Fruit fly (Drosophila melanogaster) whole organism, prepupa: ENCODE results near the gene CG9451.
"Not testable (repeated sequence)": the region's sequence is repeated elsewhere in the genome, so short reads cannot be mapped to it uniquely, and the experiment has no call there.

Experiments used
- Blimp-1 ChIP-seq: fragments of 200-800 bp; sonication (Bioruptor generic); optimal IDR thresholded peaks from 3 replicates; lab custom pipeline; 2017; ENCODE audit warnings: missing biosample characterization, missing genetic modification characterization, mild to moderate bottlenecking, moderate library complexity, missing genetic modification reagents
- CG10669 ChIP-seq: fragments of 200-800 bp; sonication (Bioruptor generic); optimal IDR thresholded peaks from 3 replicates; lab custom pipeline; 2018; ENCODE audit warnings: missing biosample characterization, mild to moderate bottlenecking, missing genetic modification characterization, moderate library complexity
- CG11294 ChIP-seq: fragments of 200-800 bp; sonication (Bioruptor generic); IDR thresholded peaks from 2 replicates; pipeline ENCODE4 v1.3.6; 2022; ENCODE audit warnings: missing biosample characterization, missing genetic modification characterization
- CG11762 ChIP-seq: fragments of 200-800 bp; sonication (Bioruptor generic); optimal IDR thresholded peaks from 3 replicates; lab custom pipeline; 2016; ENCODE audit warnings: missing biosample characterization, missing genetic modification characterization; ENCODE audit not compliant: insufficient read depth
- CG11902 ChIP-seq: fragments of 200-800 bp; sonication (Bioruptor generic); optimal IDR thresholded peaks from 3 replicates; lab custom pipeline; 2016; ENCODE audit warnings: missing biosample characterization, missing genetic modification characterization
- CG15336 ChIP-seq: fragments of 200-800 bp; sonication (Bioruptor generic); IDR thresholded peaks from 2 replicates; pipeline ENCODE4 v1.3.6; 2022; ENCODE audit warnings: missing biosample characterization, missing genetic modification characterization
- CG1621 ChIP-seq: fragments of 200-800 bp; sonication (Bioruptor generic); optimal IDR thresholded peaks from 3 replicates; lab custom pipeline; 2018; ENCODE audit warnings: missing biosample characterization, mild to moderate bottlenecking, missing genetic modification characterization
- CG16779 ChIP-seq: fragments of 200-800 bp; sonication (Bioruptor generic); optimal IDR thresholded peaks from 3 replicates; lab custom pipeline; 2017; ENCODE audit warnings: missing biosample characterization, mild to moderate bottlenecking, missing genetic modification characterization
- CG32006 ChIP-seq: fragments of 200-800 bp; sonication (Bioruptor generic); optimal IDR thresholded peaks from 3 replicates; lab custom pipeline; 2017; ENCODE audit warnings: missing biosample characterization, mild to moderate bottlenecking, missing genetic modification characterization
- CG34406 ChIP-seq: fragments of 200-800 bp; sonication (Bioruptor generic); optimal IDR thresholded peaks from 3 replicates; lab custom pipeline; 2016; ENCODE audit warnings: missing biosample characterization, missing genetic modification characterization
- CG3919 ChIP-seq: fragments of 200-800 bp; sonication (Bioruptor generic); optimal IDR thresholded peaks from 3 replicates; lab custom pipeline; 2016; ENCODE audit warnings: missing biosample characterization, missing genetic modification characterization
- CG6163 ChIP-seq: fragments of 200-800 bp; sonication (Bioruptor generic); IDR thresholded peaks from 3 replicates; pipeline ENCODE4 v1.3.6; 2022; ENCODE audit warnings: missing biosample characterization, missing genetic modification characterization
- CG6792 ChIP-seq: fragments of 200-800 bp; sonication (Bioruptor generic); optimal IDR thresholded peaks from 3 replicates; lab custom pipeline; 2016; ENCODE audit warnings: missing biosample characterization, missing genetic modification characterization
- CG6808 ChIP-seq: fragments of 200-800 bp; sonication (Bioruptor generic); optimal IDR thresholded peaks from 3 replicates; lab custom pipeline; 2017; ENCODE audit warnings: missing biosample characterization, missing genetic modification characterization, mild to moderate bottlenecking, moderate library complexity, missing genetic modification reagents
- CG7368 ChIP-seq: fragments of 200-800 bp; sonication (Bioruptor generic); optimal IDR thresholded peaks from 3 replicates; lab custom pipeline; 2016; ENCODE audit warnings: missing biosample characterization, missing genetic modification characterization
- CG8119 ChIP-seq: fragments of 200-800 bp; sonication (Bioruptor generic); IDR thresholded peaks from 3 replicates; pipeline ENCODE4 v1.3.6; 2022; ENCODE audit warnings: missing biosample characterization, missing genetic modification characterization
- CG8632 ChIP-seq: fragments of 200-800 bp; sonication (Bioruptor generic); optimal IDR thresholded peaks from 3 replicates; lab custom pipeline; 2016; ENCODE audit warnings: missing biosample characterization, missing genetic modification characterization
- CG9139 ChIP-seq: fragments of 200-800 bp; sonication (Bioruptor generic); optimal IDR thresholded peaks from 3 replicates; lab custom pipeline; 2017; ENCODE audit warnings: missing biosample characterization, mild to moderate bottlenecking, missing genetic modification characterization
- Eip78C ChIP-seq: fragments of 200-800 bp; sonication (Bioruptor generic); peaks from one replicate; lab custom pipeline; 2016; ENCODE audit warnings: missing biosample characterization, missing genetic modification characterization
- Hr39 ChIP-seq: fragments of 200-800 bp; sonication (Bioruptor generic); optimal IDR thresholded peaks from 2 replicates; lab custom pipeline; 2016; ENCODE audit warnings: missing biosample characterization, missing genetic modification characterization
- Met ChIP-seq: fragments of 200-800 bp; sonication (Bioruptor generic); optimal IDR thresholded peaks from 3 replicates; lab custom pipeline; 2016; ENCODE audit warnings: missing biosample characterization, missing genetic modification characterization
- OdsH ChIP-seq: fragments of 200-800 bp; sonication (Bioruptor generic); optimal IDR thresholded peaks from 3 replicates; lab custom pipeline; 2016; ENCODE audit warnings: missing biosample characterization, missing genetic modification characterization
- Sox102F ChIP-seq: fragments of 200-800 bp; sonication (Bioruptor generic); optimal IDR thresholded peaks from 2 replicates; lab custom pipeline; 2016; ENCODE audit warnings: missing biosample characterization, mild to moderate bottlenecking, missing genetic modification characterization
- acj6 ChIP-seq: fragments of 200-800 bp; sonication (Bioruptor generic); optimal IDR thresholded peaks from 3 replicates; lab custom pipeline; 2016; ENCODE audit warnings: missing biosample characterization, missing genetic modification characterization
- cyc ChIP-seq: fragments of 200-800 bp; sonication (Bioruptor generic); optimal IDR thresholded peaks from 3 replicates; lab custom pipeline; 2016; ENCODE audit warnings: missing biosample characterization, missing genetic modification characterization
- dac ChIP-seq: fragments of 200-800 bp; sonication (Bioruptor generic); optimal IDR thresholded peaks from 2 replicates; lab custom pipeline; 2017; ENCODE audit warnings: missing biosample characterization, mild to moderate bottlenecking, missing genetic modification characterization
- eg ChIP-seq: fragments of 200-800 bp; sonication (Bioruptor generic); IDR thresholded peaks from 3 replicates; pipeline ENCODE4 v1.3.6; 2022; ENCODE audit warnings: missing biosample characterization, missing genetic modification characterization
- esn ChIP-seq: fragments of 200-800 bp; sonication (Bioruptor generic); optimal IDR thresholded peaks from 2 replicates; lab custom pipeline; 2016; ENCODE audit warnings: missing biosample characterization, mild to moderate bottlenecking, missing genetic modification characterization, moderate library complexity
- fd59A ChIP-seq: fragments of 200-800 bp; sonication (Bioruptor generic); optimal IDR thresholded peaks from 2 replicates; lab custom pipeline; 2017; ENCODE audit warnings: missing biosample characterization, mild to moderate bottlenecking, missing genetic modification characterization, missing genetic modification reagents
- fkh ChIP-seq: fragments of 200-800 bp; sonication (Bioruptor generic); optimal IDR thresholded peaks from 3 replicates; lab custom pipeline; 2017; ENCODE audit warnings: missing biosample characterization, mild to moderate bottlenecking, missing genetic modification characterization, moderate library complexity
- net ChIP-seq: fragments of 200-800 bp; sonication (Bioruptor generic); optimal IDR thresholded peaks from 3 replicates; lab custom pipeline; 2016; ENCODE audit warnings: missing biosample characterization, missing genetic modification characterization
- pdm3 ChIP-seq: fragments of 200-800 bp; sonication (Bioruptor generic); optimal IDR thresholded peaks from 3 replicates; lab custom pipeline; 2016; ENCODE audit warnings: missing biosample characterization, missing genetic modification characterization
- salr ChIP-seq, 2 experiments: fragments of 200-800 bp; sonication (Bioruptor generic); optimal IDR thresholded peaks; 3 replicates each; lab custom pipeline; 2016 to 2018; ENCODE audit warnings: missing biosample characterization in 2 of 2, missing genetic modification characterization in 2 of 2, mild to moderate bottlenecking in 1 of 2
- spab ChIP-seq: fragments of 200-800 bp; sonication (Bioruptor generic); optimal IDR thresholded peaks from 2 replicates; lab custom pipeline; 2017; ENCODE audit warnings: missing biosample characterization, mild to moderate bottlenecking, missing genetic modification characterization, missing genetic modification reagents
- ss ChIP-seq, 2 experiments: fragments of 200-800 bp; sonication (Bioruptor generic); optimal IDR thresholded peaks; 2 replicates in 1 of 2; 3 replicates in 1 of 2; lab custom pipeline; 2017 to 2018; ENCODE audit warnings: mild to moderate bottlenecking in 2 of 2, missing biosample characterization in 2 of 2, missing genetic modification characterization in 2 of 2, moderate library complexity in 1 of 2
- svp ChIP-seq: fragments of 200-800 bp; sonication (Bioruptor generic); peaks from one replicate; lab custom pipeline; 2016; ENCODE audit warnings: missing biosample characterization, missing genetic modification characterization
- topi ChIP-seq: fragments of 200-800 bp; sonication (Bioruptor generic); optimal IDR thresholded peaks from 3 replicates; lab custom pipeline; 2016; ENCODE audit warnings: missing biosample characterization, missing genetic modification characterization

The CG9451 gene

dm6 chr3L:19499334-19499733 is 1.3 kb downstream of the CG9451 start:
- TF ChIP-seq Hr39 (GFP tag; lab: Kevin White, UChicago) (no peak), fkh (peak; percentile 26)

- TF ChIP-seq fkh (peak; percentile 47), net (GFP tag; lab: Kevin White, UChicago) (no peak), esn (no peak)
- TF ChIP-seq, all 60 proteins: peak for 1
These were observed 3.0 kb downstream of the CG9451 start, which contains the start of gene CG9449 for dm6 chr3L:19497623-19498022. Gene CG9449 (minus strand): TSS chr3L:19497723.

dm6 chr3L:19497135-19497534 is 3.5 kb downstream of the CG9451 start:
- no peak for TF ChIP-seq CG11294
- TF ChIP-seq eg (GFP tag; lab: Robert Waterston, UW) = no peak
- TF ChIP-seq salr (GFP tag; optimal IDR thresholded peaks at IDR 0.05; lab: Kevin White, UChicago) = no peak
- TF ChIP-seq CG8632 = no peak
- no peak for TF ChIP-seq CG15336 (GFP tag; lab: Robert Waterston, UW)
- no peak for TF ChIP-seq pdm3

- TF ChIP-seq CG6808 (GFP tag; lab: Kevin White, UChicago) = no peak
- no peak for TF ChIP-seq CG6792 (GFP tag; lab: Kevin White, UChicago)
- no peak for TF ChIP-seq CG16779 (tag; lab: Kevin White, UChicago)
- TF ChIP-seq esn = no peak
- peak; percentile 6 for TF ChIP-seq CG32006 (GFP tag; lab: Kevin White, UChicago)
- TF ChIP-seq topi (GFP tag; lab: Kevin White, UChicago) = no peak
- TF ChIP-seq svp (GFP tag; lab: Kevin White, UChicago) = peak; percentile 78
These were observed 4.0 kb downstream of the CG9451 start for dm6 chr3L:19496600-19496999.

- TF ChIP-seq CG34406 (GFP tag; lab: Kevin White, UChicago) (no peak), svp (GFP tag; lab: Kevin White, UChicago) (peak; percentile 80), CG10669 (GFP tag; lab: Kevin White, UChicago) (no peak), Eip78C (GFP tag; lab: Kevin White, UChicago) (peak; percentile 44), dac (no peak), CG11902 (GFP tag; lab: Kevin White, UChicago) (no peak), fkh (peak; percentile 71), esn (no peak)
These were observed 4.5 kb downstream of the CG9451 start for dm6 chr3L:19495991-19496588.

- no peak for TF ChIP-seq dac
- peak; percentile 32 for TF ChIP-seq svp (GFP tag; lab: Kevin White, UChicago)
These were observed 5.6 kb downstream of the CG9451 start for dm6 chr3L:19494954-19495353.

- TF ChIP-seq CG11762 (GFP tag; lab: Kevin White, UChicago); acj6 (GFP tag; lab: Kevin White, UChicago); CG1621 (tag; lab: Kevin White, UChicago): not testable (repeated sequence)
These were observed 13.3 kb downstream of the CG9451 start, which contains the start of gene CG32212 for dm6 chr3L:19487260-19487659. Gene CG32212 (plus strand): TSS chr3L:19487560.

dm6 chr3L:19486398-19486797 is 14.2 kb downstream of the CG9451 start, which contains the start of gene brv1:
Gene brv1 (minus strand): TSS chr3L:19486498.
- TF ChIP-seq Blimp-1 (GFP tag; lab: Kevin White, UChicago) (no peak), Eip78C (GFP tag; lab: Kevin White, UChicago) (no peak), fd59A (GFP tag; lab: Kevin White, UChicago) (no peak), Met (GFP tag; lab: Kevin White, UChicago) (no peak), cyc (GFP tag; lab: Kevin White, UChicago) (no peak), dac (no peak), CG8119 (no peak), CG9139 (GFP tag; lab: Kevin White, UChicago) (no peak), CG7368 (no peak), ss (GFP tag; optimal IDR thresholded peaks at IDR 0.05; lab: Kevin White, UChicago) (no peak), Sox102F (GFP tag; lab: Kevin White, UChicago) (no peak), OdsH (GFP tag; lab: Kevin White, UChicago) (no peak), CG11762 (GFP tag; lab: Kevin White, UChicago) (no peak), CG1621 (tag; lab: Kevin White, UChicago) (no peak), esn (no peak), spab (GFP tag; lab: Kevin White, UChicago) (no peak), CG11294 (no peak), eg (GFP tag; lab: Robert Waterston, UW) (no peak), CG6163 (no peak), CG3919 (GFP tag; lab: Kevin White, UChicago) (no peak)
